Worm (Caenorhabditis elegans) whole organism, young adult: ENCODE results near the gene trap-2.

Experiments used
- C17E4.6 ChIP-seq: fragments of 200-800 bp; sonication (Bioruptor generic); IDR thresholded peaks from 2 replicates; pipeline ENCODE4 v1.3.6; 2022; ENCODE audit warnings: missing genetic modification reagents, missing genetic modification characterization, missing compliant biosample characterization
- D2030.7 ChIP-seq: fragments of 200-800 bp; sonication (Bioruptor generic); IDR thresholded peaks from 2 replicates; pipeline ENCODE4 v1.3.6; 2022; ENCODE audit warnings: missing genetic modification reagents, missing genetic modification characterization, missing compliant biosample characterization
- F10E7.11 ChIP-seq: sonication (generic microtip); optimal IDR thresholded peaks from 2 replicates; lab custom pipeline; 2017; ENCODE audit warnings: mild to moderate bottlenecking, missing genetic modification characterization, moderate library complexity, missing compliant biosample characterization
- F39B2.1 ChIP-seq: fragments of 200-800 bp; sonication (Bioruptor generic); IDR thresholded peaks from 2 replicates; pipeline ENCODE4 v1.3.6; 2022; ENCODE audit warnings: missing genetic modification reagents, missing genetic modification characterization, missing compliant biosample characterization
- F55B11.4 ChIP-seq: sonication (generic microtip); optimal IDR thresholded peaks from 2 replicates; lab custom pipeline; 2016; ENCODE audit warnings: missing compliant biosample characterization, missing genetic modification characterization, borderline replicate concordance; ENCODE audit not compliant: insufficient read depth
- Y95B8A.8 ChIP-seq: fragments of 200-800 bp; sonication (Bioruptor generic); IDR thresholded peaks from 2 replicates; pipeline ENCODE4 v1.3.6; 2022; ENCODE audit warnings: missing genetic modification reagents, missing genetic modification characterization, missing compliant biosample characterization
- aptf-2 ChIP-seq: fragments of 200-800 bp; sonication (Bioruptor generic); conservative IDR thresholded peaks from 2 replicates; pipeline ENCODE4 v1.3.6; 2022; ENCODE audit warnings: missing genetic modification reagents, missing genetic modification characterization, missing compliant biosample characterization
- bed-1 ChIP-seq: fragments of 200-800 bp; sonication (Bioruptor generic); IDR thresholded peaks from 2 replicates; pipeline ENCODE4 v1.3.6; 2022; ENCODE audit warnings: missing genetic modification reagents, missing genetic modification characterization, missing compliant biosample characterization
- bed-2 ChIP-seq: fragments of 200-800 bp; sonication (Bioruptor generic); IDR thresholded peaks from 2 replicates; pipeline ENCODE4 v1.3.6; 2022; ENCODE audit warnings: missing genetic modification reagents, missing genetic modification characterization, missing compliant biosample characterization
- ceh-100 ChIP-seq: fragments of 200-800 bp; sonication (Bioruptor generic); IDR thresholded peaks from 2 replicates; pipeline ENCODE4 v1.3.6; 2022; ENCODE audit warnings: missing genetic modification reagents, missing genetic modification characterization, missing compliant biosample characterization
- chd-7 ChIP-seq: sonication (generic microtip); optimal IDR thresholded peaks from 2 replicates; lab custom pipeline; 2016; ENCODE audit warnings: mild to moderate bottlenecking, missing genetic modification characterization, moderate library complexity, missing compliant biosample characterization
- dpl-1 ChIP-seq: fragments of 150-350 bp; optimal IDR thresholded peaks from 2 replicates; lab custom pipeline; 2014; ENCODE audit warnings: missing biosample characterization, missing genetic modification reagents, missing genetic modification characterization
- efl-1 ChIP-seq: fragments of 150-350 bp; optimal IDR thresholded peaks from 2 replicates; lab custom pipeline; 2014; ENCODE audit warnings: missing biosample characterization, missing genetic modification reagents, missing genetic modification characterization
- egl-18 ChIP-seq: fragments of 200-800 bp; sonication (Bioruptor generic); IDR thresholded peaks from 2 replicates; pipeline ENCODE4 v1.3.6; 2022; ENCODE audit warnings: missing genetic modification reagents, missing genetic modification characterization, missing compliant biosample characterization
- ekl-4 ChIP-seq: fragments of 200-800 bp; sonication (Bioruptor generic); IDR thresholded peaks from 2 replicates; pipeline ENCODE4 v1.3.6; 2022; ENCODE audit warnings: missing genetic modification reagents, missing genetic modification characterization, missing compliant biosample characterization
- hmg-1.2 ChIP-seq: fragments of 200-800 bp; sonication (Bioruptor generic); IDR thresholded peaks from 2 replicates; pipeline ENCODE4 v1.3.6; 2022; ENCODE audit warnings: missing genetic modification reagents, missing genetic modification characterization, missing compliant biosample characterization
- hmg-20 ChIP-seq: fragments of 200-800 bp; sonication (Bioruptor generic); IDR thresholded peaks from 2 replicates; pipeline ENCODE4 v1.3.6; 2022; ENCODE audit warnings: missing genetic modification reagents, missing genetic modification characterization, missing compliant biosample characterization
- lag-1 ChIP-seq: fragments of 200-800 bp; sonication (Bioruptor generic); IDR thresholded peaks from 2 replicates; pipeline ENCODE4 v1.3.6; 2022; ENCODE audit warnings: missing genetic modification reagents, missing genetic modification characterization, missing compliant biosample characterization
- let-526 ChIP-seq: fragments of 200-800 bp; sonication (Bioruptor generic); IDR thresholded peaks from 2 replicates; pipeline ENCODE4 v1.3.6; 2022; ENCODE audit warnings: missing genetic modification reagents, missing genetic modification characterization, missing compliant biosample characterization
- let-607 ChIP-seq, 2 experiments: fragments of 200-800 bp in 1 of 2; sonication (Bioruptor generic) in 1 of 2; sonication (generic microtip) in 1 of 2; optimal IDR thresholded peaks; 2 replicates each; lab custom pipeline; 2016 to 2018; ENCODE audit warnings: mild to moderate bottlenecking in 2 of 2, missing compliant biosample characterization in 2 of 2, missing genetic modification characterization in 2 of 2, moderate library complexity in 2 of 2, missing genotype in 1 of 2
- lin-35 ChIP-seq, 3 experiments: fragments of 150-350 bp in 2 of 3; sonication (generic microtip) in 1 of 3; optimal IDR thresholded peaks; 2 replicates each; lab custom pipeline; 2014 to 2018; ENCODE audit warnings: missing biosample characterization in 3 of 3, missing genetic modification characterization in 3 of 3, missing genetic modification reagents in 3 of 3
- lsy-27 ChIP-seq: sonication (generic microtip); optimal IDR thresholded peaks from 2 replicates; lab custom pipeline; 2017; ENCODE audit warnings: missing genetic modification characterization, mild to moderate bottlenecking, missing compliant biosample characterization, antibody characterized with exemption, missing genotype, borderline replicate concordance; ENCODE audit not compliant: insufficient read depth
- madf-8 ChIP-seq: fragments of 200-800 bp; sonication (Bioruptor generic); conservative IDR thresholded peaks from 2 replicates; pipeline ENCODE4 v1.3.6; 2022; ENCODE audit warnings: missing genetic modification reagents, missing genetic modification characterization, missing compliant biosample characterization
- nfyb-1 ChIP-seq: fragments of 200-800 bp; sonication (Bioruptor generic); IDR thresholded peaks from 2 replicates; pipeline ENCODE4 v1.3.6; 2022; ENCODE audit warnings: missing genetic modification reagents, missing genetic modification characterization, missing compliant biosample characterization
- nhr-120 ChIP-seq: fragments of 200-800 bp; sonication (Bioruptor generic); IDR thresholded peaks from 2 replicates; pipeline ENCODE4 v1.3.6; 2022; ENCODE audit warnings: missing genetic modification characterization, missing compliant biosample characterization
- nhr-80 ChIP-seq: sonication (generic microtip); optimal IDR thresholded peaks from 2 replicates; lab custom pipeline; 2016; ENCODE audit warnings: missing genetic modification characterization, missing compliant biosample characterization
- nhr-90 ChIP-seq: sonication (generic microtip); optimal IDR thresholded peaks from 2 replicates; lab custom pipeline; 2016; ENCODE audit warnings: missing genotype, mild to moderate bottlenecking, missing genetic modification characterization, missing compliant biosample characterization
- pha-4 ChIP-seq: fragments of 150-350 bp; sonication (generic microtip); optimal IDR thresholded peaks from 2 replicates; lab custom pipeline; 2014; ENCODE audit warnings: missing biosample characterization, missing genetic modification reagents, missing genetic modification characterization
- snpc-1.1 ChIP-seq: sonication (generic microtip); optimal IDR thresholded peaks from 2 replicates; lab custom pipeline; 2017; ENCODE audit warnings: missing genetic modification characterization, mild to moderate bottlenecking, missing compliant biosample characterization, antibody characterized with exemption, moderate library complexity, missing genotype, missing genetic modification reagents; ENCODE audit not compliant: insufficient read depth
- snpc-4 ChIP-seq, 5 experiments: fragments of 150-350 bp in 1 of 5; sonication (generic microtip) in 4 of 5; optimal IDR thresholded peaks; 2 replicates each; lab custom pipeline; 2014 to 2018; ENCODE audit warnings: missing genetic modification characterization in 5 of 5, missing biosample characterization in 3 of 5, antibody characterized with exemption in 2 of 5, mild to moderate bottlenecking in 2 of 5, missing compliant biosample characterization in 2 of 5, missing genotype in 2 of 5, moderate library complexity in 2 of 5, missing genetic modification reagents in 1 of 5
- sptf-2 ChIP-seq: fragments of 200-800 bp; sonication (Bioruptor generic); optimal IDR thresholded peaks from 2 replicates; lab custom pipeline; 2018; ENCODE audit warnings: mild to moderate bottlenecking, missing genetic modification characterization, missing compliant biosample characterization
- tbx-9 ChIP-seq: sonication (generic microtip); optimal IDR thresholded peaks from 2 replicates; lab custom pipeline; 2016; ENCODE audit warnings: borderline replicate concordance, missing genetic modification characterization, inconsistent platforms, missing compliant biosample characterization
- unc-130 ChIP-seq: sonication (generic microtip); optimal IDR thresholded peaks from 2 replicates; lab custom pipeline; 2016; ENCODE audit warnings: missing genetic modification reagents, missing genetic modification characterization, missing compliant biosample characterization
- unc-62 ChIP-seq: fragments of 150-350 bp; optimal IDR thresholded peaks from 2 replicates; lab custom pipeline; 2014; ENCODE audit warnings: missing biosample characterization, missing genetic modification reagents, missing genetic modification characterization
- xnd-1 ChIP-seq: sonication (generic microtip); optimal IDR thresholded peaks from 2 replicates; lab custom pipeline; 2016; ENCODE audit warnings: missing genotype, missing genetic modification reagents, missing genetic modification characterization, missing compliant biosample characterization
- ztf-18 ChIP-seq: sonication (generic microtip); optimal IDR thresholded peaks from 2 replicates; lab custom pipeline; 2016; ENCODE audit warnings: missing genotype, mild to moderate bottlenecking, missing genetic modification characterization, missing compliant biosample characterization
- ztf-26 ChIP-seq: sonication (generic microtip); optimal IDR thresholded peaks from 2 replicates; lab custom pipeline; 2017; ENCODE audit warnings: missing genetic modification characterization, missing compliant biosample characterization
- ztf-3 ChIP-seq: fragments of 200-800 bp; sonication (Bioruptor generic); optimal IDR thresholded peaks from 2 replicates; lab custom pipeline; 2018; ENCODE audit warnings: mild to moderate bottlenecking, missing genetic modification characterization, missing compliant biosample characterization

trap-2 gene

ce11 chrX:768061-768646, at the start of gene trap-2, which contains the start of gene ile-2 (continued):
- TF ChIP-seq lsy-27 = no peak
- no peak for TF ChIP-seq F55B11.4
- TF ChIP-seq bed-2 (GFP tag; lab: Robert Waterston, UW) = no peak
- TF ChIP-seq snpc-4 (GFP tag; optimal IDR thresholded peaks at IDR 0.05; lab: Kevin White, UChicago) = no peak
- TF ChIP-seq snpc-4 (tag; optimal IDR thresholded peaks at IDR 0.05; lab: Kevin White, UChicago) = peak; percentile 63 to 83 (median 80)
- TF ChIP-seq chd-7 (tag; lab: Kevin White, UChicago) = peak; percentile 56
- TF ChIP-seq lag-1 (GFP tag; lab: Robert Waterston, UW) = no peak
- TF ChIP-seq pha-4 (tag; lab: Kevin White, UChicago) = no peak
- TF ChIP-seq egl-18 (GFP tag; lab: Robert Waterston, UW) = no peak
- TF ChIP-seq F10E7.11 (tag; lab: Kevin White, UChicago) = no peak
- TF ChIP-seq unc-62 (GFP tag; lab: Kevin White, UChicago) = peak; percentile 56
- peak in 1 of 3 experiments; percentile 15 for TF ChIP-seq lin-35 (GFP tag; optimal IDR thresholded peaks at IDR 0.05; lab: Kevin White, UChicago)
- no peak for TF ChIP-seq dpl-1
- peak; percentile 68 for TF ChIP-seq hmg-1.2 (GFP tag; lab: Robert Waterston, UW)
- TF ChIP-seq madf-8 (GFP tag; lab: Robert Waterston, UW) = no peak
- peak; percentile 93 for TF ChIP-seq nfyb-1
- no peak for TF ChIP-seq xnd-1 (tag; lab: Kevin White, UChicago)
- TF ChIP-seq Y95B8A.8 (GFP tag; lab: Robert Waterston, UW) = no peak
- TF ChIP-seq sptf-2 (GFP tag; lab: Kevin White, UChicago) = peak; percentile 71
- TF ChIP-seq ztf-26 = peak; percentile 79
- TF ChIP-seq ekl-4 = peak; percentile 39; the same call in 1 of the 2 replicates
- TF ChIP-seq D2030.7 (GFP tag; lab: Robert Waterston, UW) = no peak
- TF ChIP-seq ztf-3 (GFP tag; lab: Kevin White, UChicago) = no peak
- 0 out of 2 replicates have a peak, but pooled peaks have one; percentile 17 for TF ChIP-seq nhr-120 (GFP tag; lab: Robert Waterston, UW)
- TF ChIP-seq efl-1 (GFP tag; lab: Kevin White, UChicago) = no peak
- TF ChIP-seq C17E4.6 (GFP tag; lab: Robert Waterston, UW) = no peak
- TF ChIP-seq aptf-2 = no peak
- TF ChIP-seq unc-130 = no peak
- no peak for TF ChIP-seq bed-1 (GFP tag; lab: Robert Waterston, UW)
- TF ChIP-seq, all 124 proteins: peak for 56

DNA sequence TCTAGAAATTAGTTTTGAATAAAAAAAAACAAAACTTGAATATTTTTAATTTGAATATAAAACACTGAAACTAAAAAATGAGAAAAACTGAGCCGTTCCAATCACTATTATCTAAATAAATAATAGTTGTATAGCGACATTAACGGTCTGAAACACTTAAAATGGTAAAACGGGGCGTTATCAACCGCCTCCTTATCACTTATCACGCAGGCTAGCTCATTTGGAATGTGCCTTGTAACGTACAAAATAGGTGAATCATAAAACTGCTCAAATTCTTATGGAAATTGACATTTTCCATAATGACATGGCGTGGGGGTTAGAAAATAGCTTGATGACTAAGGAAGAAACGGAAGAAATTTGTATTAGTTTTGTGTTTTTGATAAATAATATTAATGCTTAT, 48.1 kb upstream of the trap-2 start, which contains the start of gene ifd-2:
Gene ifd-2, minus strand, starts transcription at position 1 of the 400 bp plus-strand sequence.
- TF ChIP-seq let-526 (GFP tag; lab: Robert Waterston, UW) = no peak
- TF ChIP-seq ztf-26 = no peak
- peak; percentile 91 for TF ChIP-seq nhr-80 (tag; lab: Kevin White, UChicago)
- TF ChIP-seq F39B2.1 (GFP tag; lab: Robert Waterston, UW) = no peak
- TF ChIP-seq nhr-90 (tag; lab: Kevin White, UChicago) = no peak
- no peak for TF ChIP-seq hmg-20 (GFP tag; lab: Robert Waterston, UW)
- TF ChIP-seq madf-8 (GFP tag; lab: Robert Waterston, UW) = no peak
- no peak for TF ChIP-seq ceh-100 (GFP tag; lab: Robert Waterston, UW)
- TF ChIP-seq tbx-9 (tag; lab: Kevin White, UChicago) = no peak
- no peak for TF ChIP-seq egl-18 (GFP tag; lab: Robert Waterston, UW)
- TF ChIP-seq ztf-18 = no peak
- TF ChIP-seq dpl-1 = no peak
- TF ChIP-seq let-607 (tag; optimal IDR thresholded peaks at IDR 0.05; lab: Kevin White, UChicago) = peak in 1 of 2 experiments; percentile 26
- TF ChIP-seq snpc-1.1 (tag; lab: Kevin White, UChicago) = no peak
